Fruit fly (Drosophila melanogaster) whole organism, embryonic: Measurements from ENCODE around the gene CG9986.

Experiments
- Aef1 ChIP-seq: fragments of 200-800 bp; sonication (Bioruptor generic); IDR thresholded peaks from 3 replicates; pipeline ENCODE4 v1.3.6; 2022; ENCODE audit warnings: missing biosample characterization, missing genetic modification characterization
- CG10147 ChIP-seq: fragments of 200-800 bp; sonication (Bioruptor generic); optimal IDR thresholded peaks from 2 replicates; lab custom pipeline; 2019; ENCODE audit warnings: missing biosample characterization, mild to moderate bottlenecking, missing genetic modification characterization, moderate library complexity
- CG10321 ChIP-seq: fragments of 200-800 bp; sonication (Bioruptor generic); IDR thresholded peaks from 2 replicates; pipeline ENCODE4 v1.3.6; 2022; ENCODE audit warnings: missing biosample characterization, missing genetic modification characterization
- CG10654 ChIP-seq: fragments of 200-800 bp; sonication (Bioruptor generic); optimal IDR thresholded peaks from 2 replicates; lab custom pipeline; 2016; ENCODE audit warnings: missing biosample characterization, missing genetic modification characterization
- CG11398 ChIP-seq: fragments of 200-800 bp; sonication (Bioruptor generic); optimal IDR thresholded peaks from 2 replicates; lab custom pipeline; 2016; ENCODE audit warnings: missing biosample characterization, missing genetic modification characterization
- CG11504 ChIP-seq: fragments of 200-800 bp; sonication (Bioruptor generic); optimal IDR thresholded peaks from 3 replicates; lab custom pipeline; 2019; ENCODE audit warnings: missing biosample characterization, mild to moderate bottlenecking, missing genetic modification characterization, moderate library complexity
- CG12236 ChIP-seq: fragments of 200-800 bp; sonication (Bioruptor generic); optimal IDR thresholded peaks from 2 replicates; lab custom pipeline; 2016; ENCODE audit warnings: missing biosample characterization, missing genetic modification characterization
- CG13287 ChIP-seq: fragments of 200-800 bp; sonication (Bioruptor generic); IDR thresholded peaks from 2 replicates; pipeline ENCODE4 v1.3.6; 2022; ENCODE audit warnings: missing biosample characterization, missing genetic modification characterization; ENCODE audit not compliant: partially characterized antibody
- CG15269 ChIP-seq: fragments of 200-800 bp; sonication (Bioruptor generic); optimal IDR thresholded peaks from 2 replicates; lab custom pipeline; 2018; ENCODE audit warnings: missing biosample characterization, mild to moderate bottlenecking, missing genetic modification characterization, moderate library complexity
- CG1602 ChIP-seq: fragments of 200-800 bp; sonication (Bioruptor generic); optimal IDR thresholded peaks from 3 replicates; lab custom pipeline; 2016; ENCODE audit warnings: missing biosample characterization, missing genetic modification characterization
- CG1603 ChIP-seq: fragments of 200-800 bp; sonication (Bioruptor generic); optimal IDR thresholded peaks from 2 replicates; lab custom pipeline; 2019; ENCODE audit warnings: missing biosample characterization, mild to moderate bottlenecking, missing genetic modification characterization, moderate library complexity
- CG17328 ChIP-seq: fragments of 200-800 bp; sonication (Bioruptor generic); IDR thresholded peaks from 2 replicates; pipeline ENCODE4 v1.3.6; 2022; ENCODE audit warnings: missing biosample characterization, missing genetic modification characterization
- CG17612 ChIP-seq: fragments of 200-800 bp; sonication (Bioruptor generic); IDR thresholded peaks from 2 replicates; pipeline ENCODE4 v1.3.6; 2022; ENCODE audit warnings: missing biosample characterization, missing genetic modification characterization
- CG18476 ChIP-seq: fragments of 200-800 bp; sonication (Bioruptor generic); optimal IDR thresholded peaks from 2 replicates; lab custom pipeline; 2016; ENCODE audit warnings: missing biosample characterization, mild to moderate bottlenecking, missing genetic modification characterization
- CG18764 ChIP-seq: fragments of 200-800 bp; sonication (Bioruptor generic); optimal IDR thresholded peaks from 3 replicates; lab custom pipeline; 2016; ENCODE audit warnings: missing biosample characterization, missing genetic modification characterization
- CG2678 ChIP-seq: fragments of 200-800 bp; sonication (Bioruptor generic); optimal IDR thresholded peaks from 3 replicates; lab custom pipeline; 2019; ENCODE audit warnings: missing biosample characterization, mild to moderate bottlenecking, missing genetic modification characterization, moderate library complexity
- CG31441 ChIP-seq: fragments of 200-800 bp; sonication (Bioruptor generic); IDR thresholded peaks from 2 replicates; pipeline ENCODE4 v1.3.6; 2022; ENCODE audit warnings: missing biosample characterization, missing genetic modification characterization
- CG33557 ChIP-seq: fragments of 200-800 bp; sonication (Bioruptor generic); optimal IDR thresholded peaks from 2 replicates; lab custom pipeline; 2019; ENCODE audit warnings: missing biosample characterization, mild to moderate bottlenecking, missing genetic modification characterization, moderate library complexity
- CG4424 ChIP-seq: fragments of 200-800 bp; sonication (Bioruptor generic); optimal IDR thresholded peaks from 3 replicates; lab custom pipeline; 2016; ENCODE audit warnings: missing biosample characterization, missing genetic modification characterization
- CG4730 ChIP-seq: fragments of 200-800 bp; sonication (Bioruptor generic); IDR thresholded peaks from 2 replicates; pipeline ENCODE4 v1.3.6; 2022; ENCODE audit warnings: missing biosample characterization, missing genetic modification characterization
- CG4820 ChIP-seq: fragments of 200-800 bp; sonication (Bioruptor generic); optimal IDR thresholded peaks from 3 replicates; lab custom pipeline; 2016; ENCODE audit warnings: missing biosample characterization, missing genetic modification characterization
- CG5245 ChIP-seq: fragments of 200-800 bp; sonication (Bioruptor generic); optimal IDR thresholded peaks from 3 replicates; lab custom pipeline; 2016; ENCODE audit warnings: missing biosample characterization, missing genetic modification characterization
- CG8089 ChIP-seq: fragments of 200-800 bp; sonication (Bioruptor generic); optimal IDR thresholded peaks from 3 replicates; lab custom pipeline; 2016; ENCODE audit warnings: missing biosample characterization, missing genetic modification characterization
- CG8359 ChIP-seq: fragments of 200-800 bp; sonication (Bioruptor generic); optimal IDR thresholded peaks from 2 replicates; lab custom pipeline; 2017; ENCODE audit warnings: missing biosample characterization, mild to moderate bottlenecking, missing genetic modification characterization, borderline replicate concordance
- CG9437 ChIP-seq: fragments of 200-800 bp; sonication (Bioruptor generic); optimal IDR thresholded peaks from 2 replicates; lab custom pipeline; 2018; ENCODE audit warnings: missing biosample characterization, mild to moderate bottlenecking, missing genetic modification characterization
- Doc3 ChIP-seq: fragments of 200-800 bp; sonication (Bioruptor generic); IDR thresholded peaks from 3 replicates; pipeline ENCODE4 v1.3.6; 2022; ENCODE audit warnings: missing biosample characterization, missing genetic modification characterization; ENCODE audit not compliant: partially characterized antibody
- Drgx ChIP-seq: fragments of 200-800 bp; sonication (Bioruptor generic); IDR thresholded peaks from 2 replicates; pipeline ENCODE4 v1.3.6; 2022; ENCODE audit warnings: missing biosample characterization, missing genetic modification characterization
- Hr51 ChIP-seq, 2 experiments: fragments of 200-800 bp; sonication (Bioruptor generic); optimal IDR thresholded peaks; 2 replicates in 1 of 2; 3 replicates in 1 of 2; lab custom pipeline; 2016 to 2018; ENCODE audit warnings: missing biosample characterization in 2 of 2, missing genetic modification characterization in 2 of 2, mild to moderate bottlenecking in 1 of 2, moderate library complexity in 1 of 2
- Med ChIP-seq: fragments of 200-800 bp; sonication (Bioruptor generic); peaks from one replicate; lab custom pipeline; 2016; ENCODE audit warnings: missing biosample characterization, missing genetic modification characterization, mild to moderate bottlenecking, inconsistent platforms, moderate library complexity
- Oli ChIP-seq: fragments of 200-800 bp; sonication (Bioruptor generic); optimal IDR thresholded peaks from 2 replicates; lab custom pipeline; 2018; ENCODE audit warnings: missing biosample characterization, mild to moderate bottlenecking, missing genetic modification characterization, moderate library complexity
- Ptx1 ChIP-seq: fragments of 200-800 bp; sonication (Bioruptor generic); IDR thresholded peaks from 2 replicates; pipeline ENCODE4 v1.3.6; 2022; ENCODE audit warnings: missing biosample characterization, missing genetic modification characterization
- Xrp1 ChIP-seq: fragments of 200-800 bp; sonication (Bioruptor generic); IDR thresholded peaks from 2 replicates; pipeline ENCODE4 v1.3.6; 2022; ENCODE audit warnings: missing biosample characterization, missing genetic modification characterization
- ems ChIP-seq: fragments of 200-800 bp; sonication (Bioruptor generic); optimal IDR thresholded peaks from 3 replicates; lab custom pipeline; 2016; ENCODE audit warnings: missing biosample characterization, missing genetic modification characterization
- ewg ChIP-seq: fragments of 200-800 bp; sonication (Bioruptor generic); optimal IDR thresholded peaks from 3 replicates; lab custom pipeline; 2017; ENCODE audit warnings: mild to moderate bottlenecking, missing biosample characterization, missing genetic modification reagents, missing genetic modification characterization
- ftz-f1 ChIP-seq: fragments of 200-800 bp; sonication (Bioruptor generic); optimal IDR thresholded peaks from 2 replicates; lab custom pipeline; 2016; ENCODE audit warnings: missing biosample characterization, missing genetic modification characterization
- her ChIP-seq: fragments of 200-800 bp; sonication (Bioruptor generic); optimal IDR thresholded peaks from 2 replicates; lab custom pipeline; 2016; ENCODE audit warnings: missing biosample characterization, missing genetic modification characterization
- insv ChIP-seq, 2 experiments: fragments of 200-800 bp; sonication (Bioruptor generic); optimal IDR thresholded peaks; 3 replicates each; lab custom pipeline; 2016 to 2018; ENCODE audit warnings: missing biosample characterization in 2 of 2, missing genetic modification characterization in 2 of 2
- kay ChIP-seq: fragments of 200-800 bp; sonication (Bioruptor generic); optimal IDR thresholded peaks from 2 replicates; lab custom pipeline; 2016; ENCODE audit warnings: missing biosample characterization, missing genetic modification characterization
- knrl ChIP-seq: fragments of 200-800 bp; sonication (Bioruptor generic); IDR thresholded peaks from 3 replicates; pipeline ENCODE4 v1.3.6; 2022; ENCODE audit warnings: missing biosample characterization, missing genetic modification characterization; ENCODE audit not compliant: partially characterized antibody
- lov ChIP-seq, 2 experiments: fragments of 200-800 bp in 1 of 2; fragments of >200 bp in 1 of 2; sonication (Bioruptor generic) in 1 of 2; IDR thresholded peaks in 1 of 2; optimal IDR thresholded peaks in 1 of 2; 2 replicates in 1 of 2; 3 replicates in 1 of 2; pipeline versions ENCODE4 v1.3.6 to Lab custom; 2017 to 2022; ENCODE audit warnings: missing biosample characterization in 1 of 2, missing genetic modification characterization in 1 of 2
- peb ChIP-seq: fragments of 200-800 bp; sonication (Bioruptor generic); IDR thresholded peaks from 2 replicates; pipeline ENCODE4 v1.3.6; 2022; ENCODE audit warnings: missing biosample characterization, missing genetic modification characterization
- phol ChIP-seq: fragments of 200-800 bp; sonication (Bioruptor generic); optimal IDR thresholded peaks from 3 replicates; lab custom pipeline; 2018; ENCODE audit warnings: missing biosample characterization, mild to moderate bottlenecking, missing genetic modification characterization, moderate library complexity
- repo ChIP-seq: fragments of 200-800 bp; sonication (Bioruptor generic); optimal IDR thresholded peaks from 2 replicates; lab custom pipeline; 2016; ENCODE audit warnings: missing biosample characterization, missing genetic modification characterization
- row ChIP-seq: fragments of 200-800 bp; sonication (Bioruptor generic); IDR thresholded peaks from 3 replicates; pipeline ENCODE4 v1.3.6; 2022; ENCODE audit warnings: missing biosample characterization, missing genetic modification characterization
- sens ChIP-seq: fragments of 200-800 bp; sonication (Bioruptor generic); peaks from one replicate; lab custom pipeline; 2016; ENCODE audit warnings: missing biosample characterization, missing genetic modification characterization
- slp2 ChIP-seq: fragments of 200-800 bp; sonication (Bioruptor generic); optimal IDR thresholded peaks from 2 replicates; lab custom pipeline; 2016; ENCODE audit warnings: missing biosample characterization, missing genetic modification characterization
- sob ChIP-seq: fragments of 200-800 bp; sonication (Bioruptor generic); IDR thresholded peaks from 2 replicates; pipeline ENCODE4 v1.3.6; 2022; ENCODE audit warnings: missing biosample characterization, missing genetic modification characterization
- stc ChIP-seq: fragments of 200-800 bp; sonication (Bioruptor generic); IDR thresholded peaks from 2 replicates; pipeline ENCODE4 v1.3.6; 2022; ENCODE audit warnings: missing biosample characterization, missing genetic modification characterization
- tgo ChIP-seq: fragments of 200-800 bp; sonication (Bioruptor generic); IDR thresholded peaks from 3 replicates; pipeline ENCODE4 v1.3.6; 2022; ENCODE audit warnings: missing biosample characterization, missing genetic modification characterization

Gene CG9986

DNA sequence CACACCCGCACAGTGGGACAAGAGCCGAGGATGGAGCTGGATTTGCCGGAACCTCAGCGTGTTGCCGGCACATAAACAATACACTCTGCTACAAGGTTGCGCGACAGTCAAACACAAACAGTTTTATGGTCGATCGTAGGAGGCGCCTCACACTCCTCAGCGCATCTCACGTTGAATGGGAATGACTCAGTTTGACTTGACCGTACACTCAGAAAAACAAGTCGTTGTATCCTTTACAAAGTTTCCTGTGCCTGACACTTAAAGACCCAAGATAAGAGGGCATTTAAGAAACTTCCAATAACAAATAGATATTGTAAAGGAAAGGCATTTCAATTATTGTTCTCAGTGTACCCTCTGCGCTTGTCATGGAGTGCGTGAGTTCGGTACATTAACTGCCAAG, 25.9 kb downstream of the CG9986 start (continued):
- TF ChIP-seq sens (peak; percentile 87), CG9437 (GFP tag; lab: Kevin White, UChicago) (no peak), CG17612 (GFP tag; lab: Robert Waterston, UW) (no peak), knrl (GFP tag; lab: Robert Waterston, UW) (no peak), ftz-f1 (GFP tag; lab: Kevin White, UChicago) (no peak), CG4730 (GFP tag; lab: Robert Waterston, UW) (no peak), Doc3 (GFP tag; lab: Robert Waterston, UW) (no peak), peb (GFP tag; lab: Robert Waterston, UW) (no peak; the same call in 1 of the 2 replicates), CG10147 (GFP tag; lab: Kevin White, UChicago) (peak; percentile 27), tgo (GFP tag; lab: Robert Waterston, UW) (peak; percentile 48; the same call in 2 of the 3 replicates), CG8359 (GFP tag; lab: Kevin White, UChicago) (no peak), lov (optimal IDR thresholded peaks at IDR 0.05; lab: Kevin White, UChicago) (no peak), lov (GFP tag; IDR thresholded peaks at IDR 0.05; lab: Robert Waterston, UW) (no peak), CG4424 (peak; percentile 64), CG12236 (no peak), CG18764 (peak; percentile 53), sob (GFP tag; lab: Robert Waterston, UW) (0 out of 2 replicates have a peak, but pooled peaks have one; percentile 16)

DNA sequence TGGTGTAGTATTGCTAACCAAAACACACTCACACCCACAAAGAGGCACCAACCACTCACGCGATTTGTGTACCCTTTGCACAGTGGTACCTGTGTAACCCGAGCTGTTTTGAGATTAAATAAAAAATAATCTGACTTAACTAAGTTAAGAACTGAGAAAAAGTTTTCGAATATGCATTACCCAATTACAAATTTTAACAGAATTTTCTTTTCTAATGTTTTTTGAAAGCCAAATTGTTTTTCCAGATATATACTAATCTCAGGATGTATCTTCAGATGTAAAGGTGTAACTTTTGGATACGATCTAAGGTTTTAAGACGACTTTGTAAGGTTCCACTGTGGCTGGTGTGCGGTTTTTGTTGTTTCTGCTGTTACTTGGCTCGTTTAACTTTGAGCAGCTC, 27.9 kb downstream of the CG9986 start:
- TF ChIP-seq CG2678 (peak; percentile 12), ems (GFP tag; lab: Kevin White, UChicago) (no peak), kay (no peak), slp2 (GFP tag; lab: Kevin White, UChicago) (no peak), Drgx (GFP tag; lab: Robert Waterston, UW) (peak; percentile 73), Hr51 (GFP tag; optimal IDR thresholded peaks at IDR 0.05; lab: Kevin White, UChicago) (peak in 1 of 2 experiments; percentile 24), Xrp1 (GFP tag; lab: Robert Waterston, UW) (0 out of 2 replicates have a peak, but pooled peaks have one; percentile 13), CG13287 (GFP tag; lab: Robert Waterston, UW) (no peak), CG1602 (GFP tag; lab: Kevin White, UChicago) (no peak), CG11398 (GFP tag; lab: Kevin White, UChicago) (no peak), stc (GFP tag; lab: Robert Waterston, UW) (0 out of 2 replicates have a peak, but pooled peaks have one; percentile 7), phol (tag; lab: Kevin White, UChicago) (peak; percentile 9), insv (GFP tag; optimal IDR thresholded peaks at IDR 0.05; lab: Kevin White, UChicago) (no peak), her (GFP tag; lab: Kevin White, UChicago) (no peak), tgo (GFP tag; lab: Robert Waterston, UW) (no peak), CG31441 (GFP tag; lab: Robert Waterston, UW) (0 out of 2 replicates have a peak, but pooled peaks have one; percentile 19), sens (peak; percentile 50), CG4820 (GFP tag; lab: Kevin White, UChicago) (no peak), Oli (tag; lab: Kevin White, UChicago) (peak; percentile 22), CG18476 (no peak), row (GFP tag; lab: Robert Waterston, UW) (peak; percentile 29; the same call in 1 of the 3 replicates), CG5245 (GFP tag; lab: Kevin White, UChicago) (no peak), CG8089 (GFP tag; lab: Kevin White, UChicago) (no peak), Aef1 (GFP tag; lab: Robert Waterston, UW) (no peak), Med (GFP tag; lab: Kevin White, UChicago) (peak; percentile 47), CG10321 (no peak), CG11504 (tag; lab: Kevin White, UChicago) (peak; percentile 43), ewg (GFP tag; lab: Kevin White, UChicago) (no peak), Ptx1 (peak; percentile 28; the same call in 1 of the 2 replicates), CG1603 (tag; lab: Kevin White, UChicago) (no peak), CG15269 (tag; lab: Kevin White, UChicago) (peak; percentile 17), repo (no peak), CG8359 (GFP tag; lab: Kevin White, UChicago) (no peak), CG10654 (GFP tag; lab: Kevin White, UChicago) (no peak), CG17328 (0 out of 2 replicates have a peak, but pooled peaks have one; percentile 14), CG33557 (no peak)
